Fruit fly (Drosophila melanogaster) S2 (cell line): ENCODE results near the gene IntS4.

ENCODE experiments used
- CG8478 ChIP-seq: fragments of >200 bp; optimal IDR thresholded peaks from 2 replicates; lab custom pipeline; 2018
- CTCF ChIP-seq, 2 experiments: fragments of >200 bp; optimal IDR thresholded peaks; 2 replicates each; lab custom pipeline; 2018

Gene IntS4

dm6 chrX:8558762-8559172 is at the start of gene IntS4:
Gene IntS4 (minus strand): TSS chrX:8558781.
- no peak for TF ChIP-seq CTCF (optimal IDR thresholded peaks at IDR 0.05; lab: Kevin White, UChicago)
- TF ChIP-seq CG8478: no peak

DNA sequence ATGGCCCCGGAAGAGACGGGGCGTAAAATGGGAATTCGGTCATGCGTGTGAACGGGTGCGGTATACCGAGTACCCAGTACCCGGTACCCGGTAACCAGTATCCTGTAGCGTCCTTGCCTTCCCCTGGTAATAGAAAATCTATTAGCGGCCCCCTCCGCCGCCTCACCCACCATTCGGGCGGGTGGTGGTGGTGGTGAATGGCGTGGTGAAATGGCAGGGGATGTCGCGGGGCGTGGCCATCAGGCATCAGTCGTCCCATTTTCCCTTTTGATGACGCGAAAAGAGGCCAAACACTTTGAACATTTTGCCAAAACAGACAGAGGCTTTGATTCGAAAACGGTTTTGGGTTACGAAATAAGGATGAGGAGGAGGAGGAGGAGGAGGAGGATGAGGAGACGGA is 49.3 kb upstream of the IntS4 start:
- TF ChIP-seq CTCF (optimal IDR thresholded peaks at IDR 0.05; lab: Kevin White, UChicago): no peak
- TF ChIP-seq CG8478: no peak

DNA sequence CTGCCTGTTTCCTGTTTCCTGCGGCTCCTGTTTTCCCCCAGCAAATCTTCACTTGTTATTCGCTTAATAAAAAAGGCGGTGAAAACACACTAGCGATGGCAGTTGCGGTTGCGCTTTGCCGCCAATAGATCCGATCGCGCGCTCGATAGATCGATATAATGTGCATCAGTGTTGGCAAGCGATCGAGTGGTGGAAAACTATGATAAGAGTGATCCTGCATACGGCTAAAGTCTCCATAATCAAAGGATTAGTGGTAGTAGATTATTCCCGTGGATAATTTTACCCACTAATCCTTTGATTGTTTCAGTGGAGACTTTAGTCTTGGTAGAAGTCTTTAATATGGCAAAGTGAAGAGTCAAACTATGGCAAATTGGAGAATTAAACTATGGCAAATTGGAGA is 47.6 kb upstream of the IntS4 start, which contains the start of gene Caf1-180:
Gene Caf1-180 (minus strand): TSS at position 99 of the 400 bp plus-strand sequence.
- TF ChIP-seq CG8478 (no peak), CTCF (optimal IDR thresholded peaks at IDR 0.05; lab: Kevin White, UChicago) (peak; percentile 50 to 61)

DNA sequence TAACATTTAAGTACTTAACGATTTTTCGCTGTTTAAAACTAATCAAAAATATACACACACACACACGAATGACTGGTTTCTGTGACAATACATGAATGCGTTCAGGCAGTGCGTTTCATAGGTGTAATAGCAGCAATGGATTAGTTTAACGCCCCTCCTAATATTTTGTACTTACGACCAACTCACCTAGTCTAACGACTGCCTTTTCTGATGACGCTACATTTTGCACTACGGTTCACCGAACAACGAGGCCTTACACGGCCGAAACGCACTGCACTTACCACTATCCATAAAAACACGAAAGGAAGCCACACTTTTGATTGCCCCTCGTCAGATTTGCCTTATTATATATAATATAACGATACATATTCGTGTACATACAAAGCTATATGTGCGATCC is 42.6 kb upstream of the IntS4 start:
- TF ChIP-seq CTCF (optimal IDR thresholded peaks at IDR 0.05; lab: Kevin White, UChicago) (no peak), CG8478 (no peak)

- TF ChIP-seq CTCF (optimal IDR thresholded peaks at IDR 0.05; lab: Kevin White, UChicago): no peak
- no peak for TF ChIP-seq CG8478
These were observed 34.5 kb upstream of the IntS4 start for dm6 chrX:8593159-8593476.

- TF ChIP-seq CG8478 (no peak), CTCF (optimal IDR thresholded peaks at IDR 0.05; lab: Kevin White, UChicago) (no peak)
These were observed 34.0 kb upstream of the IntS4 start for dm6 chrX:8592437-8593158.

DNA sequence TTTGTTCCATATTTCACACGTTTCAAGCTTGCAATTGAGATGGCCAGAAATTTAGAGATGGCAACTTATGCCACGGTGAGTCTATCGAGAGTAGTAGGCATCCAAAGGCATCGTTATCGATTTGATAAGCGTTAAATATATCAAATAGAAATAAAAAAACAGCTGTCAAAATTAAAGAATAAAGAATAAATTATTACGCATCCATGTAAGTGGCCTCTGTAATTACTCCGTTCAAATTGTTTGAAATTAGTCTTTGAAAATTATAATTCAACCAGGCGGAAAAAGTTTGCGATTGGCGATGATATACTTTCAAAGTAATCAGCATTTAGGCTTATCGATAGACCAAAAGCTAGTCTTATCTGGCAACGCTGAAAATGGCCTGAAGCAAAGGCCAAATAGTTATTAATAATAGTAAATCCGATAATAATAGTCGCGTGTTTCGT is 33.1 kb upstream of the IntS4 start, which contains the start of the genes CG12659 and Crag:
Gene CG12659 (minus strand): TSS at position 45 of the 443 bp plus-strand sequence.
Gene Crag (plus strand): TSS at position 347 of the 443 bp plus-strand sequence.
- TF ChIP-seq CG8478: no peak
- no peak for TF ChIP-seq CTCF (optimal IDR thresholded peaks at IDR 0.05; lab: Kevin White, UChicago)

DNA sequence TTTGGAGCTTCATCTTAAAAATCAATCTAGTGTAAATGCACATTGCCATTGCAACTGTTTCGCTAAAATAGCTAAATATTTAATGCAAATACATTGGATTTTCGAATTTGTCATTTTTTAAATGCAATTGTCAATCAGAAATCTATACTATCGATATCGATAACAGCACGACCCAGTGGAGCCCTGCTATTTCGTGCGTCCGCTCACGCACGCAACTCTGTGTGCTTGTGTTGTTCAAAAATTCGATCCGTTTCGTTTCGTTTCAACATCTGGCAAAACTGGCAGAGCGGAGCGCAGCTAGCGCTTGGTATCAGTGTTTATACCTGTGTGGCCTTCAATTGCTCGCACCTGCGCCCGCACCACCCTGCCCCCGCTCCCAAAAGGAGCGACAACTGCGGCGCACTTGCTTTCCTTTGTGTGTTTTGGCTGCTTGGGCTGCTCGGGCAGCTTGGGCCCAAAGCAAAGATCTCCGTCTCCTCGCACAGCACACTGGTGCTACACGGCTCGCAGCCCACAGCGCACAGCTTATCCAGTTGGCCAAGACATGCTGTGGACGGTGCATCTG is 30.1 kb upstream of the IntS4 start, which contains the start of gene CG12081:
Gene CG12081 (plus strand): TSS at position 205 of the 565 bp plus-strand sequence.
- no peak for TF ChIP-seq CG8478
- peak; percentile 22 to 26 for TF ChIP-seq CTCF (optimal IDR thresholded peaks at IDR 0.05; lab: Kevin White, UChicago)

DNA sequence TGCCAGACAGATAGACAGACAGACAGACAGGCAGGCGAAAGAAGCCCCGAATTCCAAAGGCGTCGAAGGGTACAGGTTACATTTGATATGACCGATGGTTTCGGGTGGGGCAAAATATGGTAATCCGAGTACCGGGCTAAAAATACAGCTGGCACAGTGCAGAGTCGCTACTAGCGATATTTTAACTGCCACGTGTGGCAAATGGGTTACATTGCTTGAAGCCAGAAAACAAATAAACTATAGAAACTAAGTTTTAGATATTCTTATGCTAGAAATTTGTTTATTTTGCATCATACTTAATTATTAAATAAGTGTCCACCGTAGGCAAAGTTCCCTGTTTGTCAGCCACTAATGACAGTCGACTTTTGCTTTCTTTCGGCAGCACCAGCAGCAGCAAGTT is 24.6 kb upstream of the IntS4 start:
- TF ChIP-seq CTCF (optimal IDR thresholded peaks at IDR 0.05; lab: Kevin White, UChicago): no peak
- TF ChIP-seq CG8478: no peak

DNA sequence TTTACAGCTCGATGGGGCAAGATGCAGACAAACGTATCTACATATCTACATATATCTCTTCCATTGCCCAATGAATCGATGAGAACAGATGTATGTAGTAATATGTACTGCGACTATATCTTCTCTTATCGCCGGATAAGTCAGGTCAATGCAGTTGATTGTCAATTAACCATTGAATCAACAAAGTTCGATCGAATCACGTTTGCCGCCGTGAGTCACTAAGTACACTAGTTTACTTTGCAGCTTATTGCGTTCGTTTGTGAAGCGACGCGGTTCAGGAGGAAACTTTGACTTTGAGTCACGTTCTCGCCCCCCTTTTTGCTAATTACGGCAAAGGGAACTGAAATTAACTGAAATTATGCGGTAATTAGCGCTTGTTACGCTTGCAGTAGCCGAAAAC is 22.2 kb upstream of the IntS4 start:
- no peak for TF ChIP-seq CTCF (optimal IDR thresholded peaks at IDR 0.05; lab: Kevin White, UChicago)
- TF ChIP-seq CG8478: no peak

DNA sequence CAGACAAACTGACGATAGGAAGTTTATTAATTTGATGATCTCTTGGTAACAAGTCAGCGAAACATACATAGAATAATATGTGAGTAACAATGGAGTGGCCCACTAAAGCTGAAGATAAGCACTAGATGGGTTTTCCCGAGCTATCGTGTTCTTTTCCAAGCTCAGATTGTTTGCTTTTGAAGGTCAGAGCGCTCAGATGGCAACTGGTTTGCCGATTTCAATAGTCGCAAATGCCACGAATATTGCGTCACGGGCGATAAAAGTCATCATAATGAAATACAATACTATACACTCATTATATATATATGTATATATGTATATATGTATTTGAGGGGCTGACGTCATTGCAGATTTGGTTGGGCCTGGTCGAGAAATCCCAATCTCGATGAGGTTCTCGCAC is 21.3 kb upstream of the IntS4 start:
- no peak for TF ChIP-seq CG8478
- TF ChIP-seq CTCF (optimal IDR thresholded peaks at IDR 0.05; lab: Kevin White, UChicago): no peak

DNA sequence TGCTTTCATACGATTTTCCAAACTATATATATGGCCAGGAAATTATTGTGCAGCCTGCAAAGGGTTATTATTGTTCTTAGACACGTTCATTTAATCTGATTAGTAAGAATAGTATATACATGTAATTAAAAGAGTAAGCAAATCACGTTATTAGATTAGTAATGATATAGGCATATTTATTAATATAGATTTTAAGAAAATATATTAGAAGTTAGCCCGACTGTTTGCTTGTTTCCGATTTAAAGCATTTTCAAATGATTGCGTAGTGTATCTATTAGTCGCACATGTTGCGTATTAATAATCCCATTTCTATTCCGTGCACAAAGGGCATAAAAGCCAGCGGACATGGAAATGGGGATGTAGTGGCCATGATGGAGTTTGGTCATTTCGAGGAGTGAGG is 20.5 kb upstream of the IntS4 start:
- TF ChIP-seq CTCF (optimal IDR thresholded peaks at IDR 0.05; lab: Kevin White, UChicago) (no peak), CG8478 (no peak)

DNA sequence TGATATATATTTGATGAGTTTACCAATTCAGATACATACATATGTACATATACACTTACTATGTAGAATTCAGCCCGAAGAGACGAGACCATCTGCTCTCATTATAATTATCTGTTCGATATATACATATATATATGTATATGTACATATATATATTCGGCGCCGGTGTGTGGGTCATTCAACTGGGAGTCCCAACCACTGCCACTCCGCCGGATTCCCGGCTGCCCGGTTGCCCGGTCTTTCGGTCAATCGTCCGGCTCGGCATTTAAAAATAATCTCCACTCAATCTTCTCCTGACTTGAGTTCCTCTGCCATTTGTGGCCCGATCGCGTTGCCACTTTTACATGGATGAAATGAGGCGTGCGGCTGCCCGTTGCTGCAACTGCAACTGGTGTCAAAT is 18.1 kb upstream of the IntS4 start:
- TF ChIP-seq CTCF (optimal IDR thresholded peaks at IDR 0.05; lab: Kevin White, UChicago) (no peak), CG8478 (no peak)

dm6 chrX:8574672-8575350 is 16.2 kb upstream of the IntS4 start:
- TF ChIP-seq CTCF (optimal IDR thresholded peaks at IDR 0.05; lab: Kevin White, UChicago): no peak
- TF ChIP-seq CG8478: no peak

DNA sequence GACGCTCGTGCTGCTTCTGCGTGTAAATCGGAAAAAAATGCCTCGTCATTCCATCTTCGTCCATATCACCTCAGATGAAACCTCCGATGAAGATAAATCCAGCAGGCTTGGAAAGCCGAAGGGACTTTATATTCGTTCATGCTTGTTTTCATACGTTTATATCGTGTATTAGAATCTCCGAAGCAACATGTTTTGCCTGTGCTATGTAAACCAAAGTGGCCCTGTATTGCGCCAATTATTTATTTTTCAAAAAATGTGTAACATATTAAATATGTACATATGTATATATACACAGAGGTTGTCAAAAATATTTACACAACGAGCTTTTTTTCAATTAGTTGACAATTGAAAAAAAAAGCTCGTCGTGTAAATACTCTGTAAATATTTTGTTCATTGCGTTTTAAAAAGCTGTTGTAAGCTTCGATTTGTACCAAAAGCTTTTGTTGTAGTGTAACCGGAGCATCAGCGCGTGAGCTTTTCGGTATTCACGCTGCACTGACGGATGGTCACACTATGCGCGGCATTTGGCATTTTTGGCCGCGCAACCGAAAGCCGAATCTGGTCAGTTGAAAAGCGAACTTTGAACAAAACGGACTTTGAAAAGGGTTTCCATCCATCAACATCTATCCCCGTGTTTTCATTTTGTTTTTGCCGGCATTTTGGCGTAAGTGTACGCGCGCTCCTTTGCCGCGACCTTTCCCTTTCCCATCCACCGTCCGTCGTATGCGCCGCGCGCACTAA is 15.3 kb upstream of the IntS4 start, which contains the start of gene CG12065:
Gene CG12065 (plus strand): TSS at position 563 of the 741 bp plus-strand sequence.
- TF ChIP-seq CTCF (optimal IDR thresholded peaks at IDR 0.05; lab: Kevin White, UChicago) (peak in 1 of 2 experiments; percentile 8), CG8478 (no peak)
